Worm (Caenorhabditis elegans) whole organism, L3 larva: Measurements from ENCODE around the gene glod-4.

Experiments used
- R02D3.7 ChIP-seq: fragments of 150-350 bp; optimal IDR thresholded peaks from 2 replicates; lab custom pipeline; 2014; ENCODE audit warnings: missing biosample characterization, missing genetic modification characterization
- ZK546.5 ChIP-seq: sonication (generic microtip); optimal IDR thresholded peaks from 2 replicates; lab custom pipeline; 2017; ENCODE audit warnings: missing biosample characterization, missing genetic modification characterization
- ama-1 ChIP-seq: fragments of 150-350 bp; optimal IDR thresholded peaks from 2 replicates; lab custom pipeline; 2018
- ceh-82 ChIP-seq: fragments of 150-350 bp; optimal IDR thresholded peaks from 2 replicates; lab custom pipeline; 2014; ENCODE audit warnings: missing biosample characterization, missing genetic modification characterization
- daf-12 ChIP-seq: fragments of 150-350 bp; optimal IDR thresholded peaks from 2 replicates; lab custom pipeline; 2014; ENCODE audit warnings: missing biosample characterization, missing genetic modification reagents, missing genetic modification characterization
- egl-5 ChIP-seq: fragments of 150-350 bp; optimal IDR thresholded peaks from 2 replicates; lab custom pipeline; 2017; ENCODE audit warnings: missing biosample characterization, missing genetic modification reagents, missing genetic modification characterization, inconsistent platforms
- elt-1 ChIP-seq: fragments of 150-350 bp; optimal IDR thresholded peaks from 2 replicates; lab custom pipeline; 2014; ENCODE audit warnings: missing biosample characterization, missing genetic modification characterization
- elt-2 ChIP-seq: sonication (generic microtip); optimal IDR thresholded peaks from 2 replicates; lab custom pipeline; 2016; ENCODE audit warnings: missing genetic modification reagents, mild to moderate bottlenecking, missing genetic modification characterization, missing compliant biosample characterization
- elt-3 ChIP-seq, 3 experiments: fragments of 150-350 bp in 1 of 3; sonication (generic microtip) in 2 of 3; optimal IDR thresholded peaks; 2 replicates in 2 of 3; 4 replicates in 1 of 3; lab custom pipeline; 2014 to 2017; ENCODE audit warnings: missing biosample characterization in 3 of 3, missing genetic modification characterization in 3 of 3
- eor-1 ChIP-seq, 2 experiments: fragments of 150-350 bp; optimal IDR thresholded peaks; 2 replicates each; lab custom pipeline; 2014 to 2018; ENCODE audit warnings: missing biosample characterization in 2 of 2, missing genetic modification characterization in 2 of 2
- fkh-10 ChIP-seq: sonication (generic microtip); optimal IDR thresholded peaks from 2 replicates; lab custom pipeline; 2017; ENCODE audit warnings: missing biosample characterization, missing genetic modification reagents, missing genetic modification characterization
- fkh-2 ChIP-seq: fragments of 150-350 bp; optimal IDR thresholded peaks from 2 replicates; lab custom pipeline; 2014; ENCODE audit warnings: missing biosample characterization, missing genetic modification reagents, missing genetic modification characterization
- fos-1 ChIP-seq: fragments of 150-350 bp; optimal IDR thresholded peaks from 2 replicates; lab custom pipeline; 2014; ENCODE audit warnings: missing biosample characterization, missing genetic modification characterization
- hmg-11 ChIP-seq: sonication (generic microtip); optimal IDR thresholded peaks from 2 replicates; lab custom pipeline; 2016; ENCODE audit warnings: missing genetic modification characterization, missing compliant biosample characterization
- jun-1 ChIP-seq: fragments of 150-350 bp; optimal IDR thresholded peaks from 2 replicates; lab custom pipeline; 2014; ENCODE audit warnings: missing biosample characterization, missing genetic modification reagents, missing genetic modification characterization
- lin-15B ChIP-seq: fragments of 150-350 bp; optimal IDR thresholded peaks from 2 replicates; lab custom pipeline; 2014; ENCODE audit warnings: missing biosample characterization, missing genetic modification characterization
- lin-39 ChIP-seq: fragments of 150-350 bp; optimal IDR thresholded peaks from 2 replicates; lab custom pipeline; 2018; ENCODE audit warnings: missing biosample characterization, missing genetic modification reagents, missing genetic modification characterization
- lsy-12 ChIP-seq: sonication (generic microtip); optimal IDR thresholded peaks from 2 replicates; lab custom pipeline; 2016; ENCODE audit warnings: mild to moderate bottlenecking, missing genetic modification characterization, missing compliant biosample characterization
- mml-1 ChIP-seq: fragments of 150-350 bp; sonication (generic microtip); optimal IDR thresholded peaks from 3 replicates; lab custom pipeline; 2014; ENCODE audit warnings: missing biosample characterization, missing genetic modification characterization
- nfya-1 ChIP-seq: sonication (generic microtip); optimal IDR thresholded peaks from 2 replicates; lab custom pipeline; 2017; ENCODE audit warnings: missing genetic modification characterization, mild to moderate bottlenecking, missing compliant biosample characterization, antibody characterized with exemption, moderate library complexity; ENCODE audit not compliant: insufficient read depth
- nhr-11 ChIP-seq: fragments of 150-350 bp; optimal IDR thresholded peaks from 2 replicates; lab custom pipeline; 2014; ENCODE audit warnings: missing biosample characterization, missing genetic modification characterization
- nhr-23 ChIP-seq: fragments of 150-350 bp; optimal IDR thresholded peaks from 2 replicates; lab custom pipeline; 2014; ENCODE audit warnings: missing biosample characterization, missing genetic modification reagents, missing genetic modification characterization
- nhr-237 ChIP-seq: fragments of 150-350 bp; optimal IDR thresholded peaks from 2 replicates; lab custom pipeline; 2014; ENCODE audit warnings: missing biosample characterization, missing genetic modification characterization
- nhr-28 ChIP-seq: fragments of 150-350 bp; optimal IDR thresholded peaks from 2 replicates; lab custom pipeline; 2014; ENCODE audit warnings: missing biosample characterization, missing genetic modification characterization
- nhr-43 ChIP-seq: sonication (generic microtip); optimal IDR thresholded peaks from 2 replicates; lab custom pipeline; 2016; ENCODE audit warnings: mild to moderate bottlenecking, missing genetic modification characterization, missing compliant biosample characterization; ENCODE audit not compliant: poor library complexity, severe bottlenecking
- nhr-76 ChIP-seq: fragments of 150-350 bp; sonication (generic microtip); optimal IDR thresholded peaks from 5 replicates; lab custom pipeline; 2014; ENCODE audit warnings: missing biosample characterization, missing genetic modification characterization
- nhr-77 ChIP-seq: fragments of 150-350 bp; optimal IDR thresholded peaks from 2 replicates; lab custom pipeline; 2014; ENCODE audit warnings: missing biosample characterization, missing genetic modification characterization
- pha-4 ChIP-seq: fragments of 150-350 bp; optimal IDR thresholded peaks from 2 replicates; lab custom pipeline; 2014; ENCODE audit warnings: missing biosample characterization, missing genetic modification reagents, missing genetic modification characterization
- sea-2 ChIP-seq: fragments of 150-350 bp; sonication (generic microtip); optimal IDR thresholded peaks from 4 replicates; lab custom pipeline; 2014; ENCODE audit warnings: missing biosample characterization, missing genetic modification reagents, missing genetic modification characterization
- skn-1 ChIP-seq: fragments of 150-350 bp; optimal IDR thresholded peaks from 2 replicates; lab custom pipeline; 2014; ENCODE audit warnings: missing biosample characterization, missing genetic modification characterization
- snpc-4 ChIP-seq: fragments of 150-350 bp; optimal IDR thresholded peaks from 2 replicates; lab custom pipeline; 2014; ENCODE audit warnings: missing biosample characterization, missing genetic modification characterization
- unc-39 ChIP-seq: sonication (generic microtip); optimal IDR thresholded peaks from 4 replicates; lab custom pipeline; 2017; ENCODE audit warnings: missing biosample characterization, missing genetic modification characterization
- unc-62 ChIP-seq: fragments of 150-350 bp; sonication (generic microtip); optimal IDR thresholded peaks from 4 replicates; lab custom pipeline; 2014; ENCODE audit warnings: missing biosample characterization, missing genetic modification reagents, missing genetic modification characterization
- ztf-4 ChIP-seq: fragments of 150-350 bp; optimal IDR thresholded peaks from 2 replicates; lab custom pipeline; 2014; ENCODE audit warnings: missing biosample characterization, missing genetic modification characterization

glod-4 gene

DNA sequence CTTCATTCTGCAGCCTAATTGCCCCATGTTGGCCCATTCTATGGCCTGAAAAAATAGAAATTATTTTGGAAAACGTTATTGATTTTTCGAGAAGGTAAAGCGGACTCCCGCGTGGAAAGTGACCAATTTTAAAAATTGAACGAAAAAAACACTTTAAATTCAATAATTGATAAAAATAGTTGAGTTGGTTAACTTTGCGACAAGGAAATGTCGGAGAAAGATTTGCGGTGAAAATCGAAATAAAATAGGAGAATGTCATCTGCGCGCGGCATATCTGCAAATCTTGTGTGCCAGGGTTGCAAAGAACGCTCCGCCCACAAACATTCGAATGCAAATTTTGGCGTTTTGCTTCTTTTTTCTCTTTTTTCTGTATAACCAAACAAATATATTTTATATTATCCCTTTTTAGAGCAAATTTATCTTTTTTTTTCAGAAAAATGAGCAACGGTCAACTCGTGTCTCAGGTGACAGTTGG is 17.5 kb downstream of the glod-4 start, which contains the start of the genes rnf-121 and C16C10.4 (continued):
- TF ChIP-seq nhr-28 (tag; lab: Kevin White, UChicago): no peak
- no peak for TF ChIP-seq fkh-2 (tag; lab: Kevin White, UChicago)
- TF ChIP-seq lin-15B (tag; lab: Kevin White, UChicago): peak; percentile 33
- TF ChIP-seq mml-1 (tag; lab: Kevin White, UChicago): no peak
- no peak for TF ChIP-seq unc-39 (tag; lab: Kevin White, UChicago)
- TF ChIP-seq nhr-11 (tag; lab: Kevin White, UChicago): no peak
- no peak for TF ChIP-seq ama-1 (lab: Kevin White, UChicago)
- peak; percentile 55 for TF ChIP-seq nhr-23 (tag; lab: Kevin White, UChicago)
- no peak for TF ChIP-seq ceh-82 (tag; lab: Kevin White, UChicago)
- TF ChIP-seq skn-1 (tag; lab: Kevin White, UChicago): peak; percentile 31
- TF ChIP-seq nhr-43: peak; percentile 89
- peak; percentile 52 for TF ChIP-seq lsy-12 (tag; lab: Kevin White, UChicago)
- TF ChIP-seq unc-62: no peak
- TF ChIP-seq R02D3.7 (tag; lab: Kevin White, UChicago): peak; percentile 29
- TF ChIP-seq lin-39 (tag; lab: Kevin White, UChicago): no peak
- no peak for TF ChIP-seq ZK546.5 (tag; lab: Kevin White, UChicago)

DNA sequence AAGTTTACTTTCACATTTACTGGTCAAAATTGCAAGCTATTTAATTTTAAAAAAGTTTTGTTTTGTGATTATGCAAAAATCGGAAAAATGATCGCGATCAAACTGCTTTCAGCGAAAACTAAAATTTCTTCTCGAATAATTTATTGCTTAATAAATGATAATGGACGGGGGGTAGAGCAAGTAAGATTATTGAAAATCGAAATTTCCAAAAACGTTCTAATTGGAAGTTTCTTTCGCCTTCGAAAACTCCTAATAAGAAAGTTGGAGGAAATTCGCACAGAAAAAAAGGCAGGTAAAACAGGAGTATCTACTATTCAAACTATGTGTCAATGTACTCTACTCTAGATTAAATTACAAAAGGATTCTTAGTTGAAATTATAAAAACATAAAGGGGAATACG is 18.8 kb downstream of the glod-4 start:
- TF ChIP-seq fkh-10: no peak
- no peak for TF ChIP-seq ZK546.5 (tag; lab: Kevin White, UChicago)
- no peak for TF ChIP-seq elt-2 (tag; lab: Kevin White, UChicago)
- no peak for TF ChIP-seq egl-5
- no peak for TF ChIP-seq nhr-76 (tag; lab: Kevin White, UChicago)
- TF ChIP-seq daf-12 (tag; lab: Kevin White, UChicago): no peak
- no peak for TF ChIP-seq lin-15B (tag; lab: Kevin White, UChicago)
- TF ChIP-seq unc-62: no peak
- TF ChIP-seq lsy-12 (tag; lab: Kevin White, UChicago): no peak
- TF ChIP-seq nhr-43: no peak
- no peak for TF ChIP-seq nhr-237
- TF ChIP-seq eor-1 (tag; optimal IDR thresholded peaks at IDR 0.05; lab: Kevin White, UChicago): no peak
- no peak for TF ChIP-seq hmg-11 (tag; lab: Kevin White, UChicago)
- no peak for TF ChIP-seq R02D3.7 (tag; lab: Kevin White, UChicago)
- no peak for TF ChIP-seq unc-39 (tag; lab: Kevin White, UChicago)
- no peak for TF ChIP-seq snpc-4 (tag; lab: Kevin White, UChicago)

DNA sequence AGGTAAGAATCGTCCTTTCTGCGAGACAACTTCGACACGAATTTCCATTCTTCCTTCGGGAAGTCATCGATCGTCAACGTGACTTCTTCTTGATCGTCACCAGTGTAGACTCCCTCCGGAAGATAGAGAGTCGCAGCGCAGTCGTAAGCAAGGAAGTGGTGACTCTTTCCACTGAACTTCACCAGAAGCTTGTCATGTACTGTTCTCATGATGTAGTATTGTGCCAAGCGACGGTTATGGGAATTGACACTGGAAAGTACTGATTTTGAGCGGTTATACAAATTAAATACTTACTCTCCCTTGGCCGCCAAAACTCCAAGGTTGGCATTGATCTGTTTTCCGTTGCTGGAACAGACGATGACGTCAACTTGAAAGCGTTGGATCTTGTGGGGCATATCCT is 22.1 kb downstream of the glod-4 start:
- no peak for TF ChIP-seq ceh-82 (tag; lab: Kevin White, UChicago)
- no peak for TF ChIP-seq lin-39 (tag; lab: Kevin White, UChicago)
- TF ChIP-seq nfya-1 (tag; lab: Kevin White, UChicago): no peak

DNA sequence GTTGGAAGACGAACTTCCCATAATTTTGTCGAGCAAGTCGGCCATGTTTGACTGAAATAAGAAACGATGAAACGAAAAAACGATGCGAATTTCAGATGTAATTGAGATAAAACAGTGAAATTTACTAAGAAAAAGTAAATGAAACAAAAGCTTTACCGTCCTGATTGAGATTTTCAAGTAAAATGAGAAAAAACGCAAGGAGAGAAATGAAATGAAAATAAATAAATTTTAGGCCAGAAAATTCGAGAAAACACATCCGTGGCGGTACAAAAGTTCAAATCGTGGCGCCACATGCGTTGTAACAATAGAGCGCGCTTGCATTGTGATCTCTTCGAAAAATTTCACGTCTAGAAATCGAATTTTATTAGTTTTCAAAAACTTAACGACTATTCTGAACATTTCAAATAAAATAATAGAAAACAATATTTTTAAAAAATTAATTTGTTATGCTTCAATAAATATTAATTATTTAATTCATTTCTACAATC is 22.8 kb downstream of the glod-4 start, which contains the start of the genes hrde-1 and C16C10.13:
hrde-1 (minus strand) TSS at position 51 of the 488 bp plus-strand sequence.
C16C10.13 (plus strand) TSS at position 332 of the 488 bp plus-strand sequence.
- TF ChIP-seq pha-4 (tag; lab: Kevin White, UChicago): no peak
- TF ChIP-seq elt-1: no peak
- TF ChIP-seq nhr-77: no peak
- no peak for TF ChIP-seq snpc-4 (tag; lab: Kevin White, UChicago)
- TF ChIP-seq nfya-1 (tag; lab: Kevin White, UChicago): no peak
- no peak for TF ChIP-seq hmg-11 (tag; lab: Kevin White, UChicago)
- no peak for TF ChIP-seq eor-1 (tag; optimal IDR thresholded peaks at IDR 0.05; lab: Kevin White, UChicago)
- TF ChIP-seq lin-39 (tag; lab: Kevin White, UChicago): no peak
- no peak for TF ChIP-seq sea-2
- TF ChIP-seq skn-1 (tag; lab: Kevin White, UChicago): no peak
- TF ChIP-seq ztf-4: no peak
- no peak for TF ChIP-seq unc-62
- no peak for TF ChIP-seq elt-3 (tag; optimal IDR thresholded peaks at IDR 0.05; lab: Kevin White, UChicago)
- no peak for TF ChIP-seq lin-15B (tag; lab: Kevin White, UChicago)
- TF ChIP-seq nhr-23 (tag; lab: Kevin White, UChicago): no peak
- no peak for TF ChIP-seq fos-1 (tag; lab: Kevin White, UChicago)
- no peak for TF ChIP-seq jun-1 (tag; lab: Kevin White, UChicago)
- no peak for TF ChIP-seq nhr-76 (tag; lab: Kevin White, UChicago)
